Fruit fly (Drosophila melanogaster): ENCODE results near the gene ChAT.
A peak's percentile ranks its signal among the peaks of the same experiment; 100 is the strongest.

The ChAT gene

DNA sequence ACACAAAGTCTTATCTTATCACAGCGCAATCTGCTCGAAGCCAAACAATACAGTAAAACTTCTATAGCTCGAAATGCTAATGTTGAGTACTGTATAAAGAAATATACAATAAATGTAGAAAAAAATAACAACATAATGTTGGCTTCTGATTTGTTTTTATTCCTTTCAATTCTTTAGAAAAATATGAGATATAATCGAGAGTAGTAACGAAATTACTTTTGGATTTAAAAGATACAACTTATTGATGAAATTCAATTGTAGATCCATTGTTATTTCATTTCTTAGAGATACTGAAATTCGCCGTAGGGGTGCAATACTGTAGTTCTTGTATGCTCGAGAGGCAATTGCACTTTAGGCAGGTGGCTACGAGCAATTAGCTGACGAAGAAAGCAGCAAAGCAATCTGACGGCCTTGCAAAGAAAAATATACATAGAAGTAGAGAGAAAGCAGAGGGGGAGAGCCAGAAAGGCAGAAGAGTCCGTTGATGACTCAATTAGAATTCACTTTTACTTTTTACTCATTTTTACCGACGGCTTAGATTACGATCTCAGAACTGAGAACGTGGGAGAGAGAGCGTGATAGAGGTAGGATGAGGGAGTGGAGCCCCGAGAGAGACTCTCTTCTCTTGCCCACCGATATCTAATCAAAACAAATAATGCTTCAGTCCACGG is 34.7 kb upstream of the ChAT start (continued):
- peak; percentile 1 for TF ChIP-seq fd59A (GFP tag; optimal IDR thresholded peaks at IDR 0.05)
- TF ChIP-seq CG11294 (GFP tag; IDR thresholded peaks at IDR 0.05): peak; percentile 11; the same call in 1 of the 2 replicates
- peak; percentile 26 for TF ChIP-seq Blimp-1 (GFP tag; optimal IDR thresholded peaks at IDR 0.05)
- peak; percentile 40 for TF ChIP-seq dac (GFP tag; optimal IDR thresholded peaks at IDR 0.05)
- no peak for TF ChIP-seq CG32006 (GFP tag; optimal IDR thresholded peaks at IDR 0.05)
- TF ChIP-seq fkh (GFP tag; optimal IDR thresholded peaks at IDR 0.05): peak; percentile 25
- no peak for TF ChIP-seq Sox15 (GFP tag; optimal IDR thresholded peaks at IDR 0.05)
- TF ChIP-seq CG9139 (GFP tag; optimal IDR thresholded peaks at IDR 0.05): no peak
- no peak for TF ChIP-seq CG6808 (GFP tag; optimal IDR thresholded peaks at IDR 0.05)
- no peak for TF ChIP-seq fd85E (GFP tag; optimal IDR thresholded peaks at IDR 0.05)
- TF ChIP-seq OdsH (GFP tag; optimal IDR thresholded peaks at IDR 0.05): peak; percentile 46
- no peak for TF ChIP-seq CG34406 (GFP tag; optimal IDR thresholded peaks at IDR 0.05)
- no peak for TF ChIP-seq Met (GFP tag; optimal IDR thresholded peaks at IDR 0.05)

DNA sequence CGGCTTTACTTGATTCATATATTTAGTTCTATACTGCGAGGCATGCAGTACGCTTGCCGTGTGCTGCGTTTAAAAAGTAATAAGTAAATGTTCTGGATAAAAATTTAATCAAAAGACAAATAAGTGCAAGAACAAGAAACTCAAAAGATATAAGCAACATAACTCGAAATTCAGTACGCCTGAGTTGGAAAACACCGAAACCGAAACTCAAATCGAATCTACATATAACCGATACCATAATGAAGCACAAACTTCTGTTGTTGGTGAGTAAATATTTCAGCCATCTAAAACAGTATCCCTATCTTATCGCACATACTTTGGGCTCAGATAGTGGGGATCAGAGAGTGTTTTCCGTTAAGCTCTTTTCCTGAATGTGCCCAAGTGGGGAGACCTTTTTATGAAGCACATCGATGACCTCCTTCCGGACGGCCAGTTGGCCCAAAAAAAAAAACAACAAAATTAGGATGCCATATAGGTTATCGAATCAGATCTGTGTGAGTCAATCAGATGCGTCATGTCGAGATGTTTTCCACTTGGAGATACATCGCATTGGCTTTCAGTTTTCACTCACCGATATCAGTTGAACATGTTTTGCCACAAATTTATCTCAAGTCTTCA is 34.1 kb upstream of the ChAT start, which contains the start of gene CG31230:
Gene CG31230 (plus strand): TSS at position 568 of the 618 bp plus-strand sequence.
- peak; percentile 46 for TF ChIP-seq svp (GFP tag)
- no peak for TF ChIP-seq cyc (GFP tag; optimal IDR thresholded peaks at IDR 0.05)
- no peak for TF ChIP-seq net (GFP tag; optimal IDR thresholded peaks at IDR 0.05)
- TF ChIP-seq fkh (GFP tag; optimal IDR thresholded peaks at IDR 0.05): peak; percentile 78

DNA sequence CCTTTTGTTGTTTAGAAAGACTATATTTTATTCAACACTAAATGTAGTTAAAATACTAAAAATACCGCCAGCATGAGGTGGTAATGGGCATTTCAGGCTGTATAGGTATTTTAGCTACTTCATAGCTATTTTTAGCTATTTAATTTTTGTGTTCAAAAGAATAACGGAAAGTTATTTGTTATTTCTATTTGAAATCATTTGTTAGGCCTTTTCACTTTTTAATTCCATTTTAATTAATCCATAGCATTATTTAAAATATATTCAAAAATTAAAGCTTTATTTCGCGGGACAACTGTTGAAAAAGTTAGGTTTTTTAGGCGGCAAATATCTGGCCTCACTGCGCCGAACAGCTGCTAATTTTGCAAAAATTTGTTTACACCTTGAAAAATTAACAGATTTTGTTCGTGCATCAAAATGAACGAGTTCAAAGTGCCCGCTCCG is 27.8 kb upstream of the ChAT start, which contains the start of the genes dind and CG7706:
Gene dind (minus strand): TSS at position 40 of the 441 bp plus-strand sequence.
Gene CG7706 (plus strand): TSS at position 319 of the 441 bp plus-strand sequence.
- no peak for TF ChIP-seq spab (GFP tag; optimal IDR thresholded peaks at IDR 0.05)
- TF ChIP-seq Met (GFP tag; optimal IDR thresholded peaks at IDR 0.05): no peak
- no peak for TF ChIP-seq CG10631 (GFP tag; optimal IDR thresholded peaks at IDR 0.05)
- TF ChIP-seq ss (GFP tag; optimal IDR thresholded peaks at IDR 0.05): no peak
- no peak for TF ChIP-seq Sox102F (GFP tag; optimal IDR thresholded peaks at IDR 0.05)
- TF ChIP-seq CG31627 (GFP tag; optimal IDR thresholded peaks at IDR 0.05): peak; percentile 8
- no peak for TF ChIP-seq fd85E (GFP tag; optimal IDR thresholded peaks at IDR 0.05)
- TF ChIP-seq CG11762 (GFP tag; optimal IDR thresholded peaks at IDR 0.05; ENCODE audit: insufficient read depth): no peak
- TF ChIP-seq svp (GFP tag): peak; percentile 81
- TF ChIP-seq Smox (GFP tag; optimal IDR thresholded peaks at IDR 0.05): no peak
- no peak for TF ChIP-seq CG3032 (tag; optimal IDR thresholded peaks at IDR 0.05)
- TF ChIP-seq CG6808 (GFP tag; optimal IDR thresholded peaks at IDR 0.05): no peak
- no peak for TF ChIP-seq pdm3 (GFP tag; optimal IDR thresholded peaks at IDR 0.05)
- TF ChIP-seq Blimp-1 (GFP tag; optimal IDR thresholded peaks at IDR 0.05): no peak
- TF ChIP-seq OdsH (GFP tag; optimal IDR thresholded peaks at IDR 0.05): no peak
- no peak for TF ChIP-seq CG11294 (GFP tag; IDR thresholded peaks at IDR 0.05)

DNA sequence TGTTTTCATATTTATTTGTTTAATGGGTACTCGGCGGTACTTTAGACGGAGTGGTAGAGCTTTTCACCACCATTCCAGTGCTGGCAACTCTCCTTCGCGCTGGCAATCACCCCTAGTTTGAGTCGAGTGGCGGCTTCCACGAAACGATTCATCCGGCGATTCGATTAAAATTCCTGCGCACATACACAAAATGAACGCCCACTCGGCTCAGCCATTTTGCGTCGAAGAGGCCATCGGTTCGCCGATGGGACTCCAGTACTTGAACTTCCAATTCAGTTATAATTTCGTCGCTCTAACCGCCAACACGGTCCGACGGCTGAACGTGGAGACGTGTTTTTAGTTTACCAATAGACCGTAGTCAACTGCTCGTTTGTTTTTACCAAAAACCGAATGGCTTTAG is 25.0 kb upstream of the ChAT start, which contains the start of the genes CG46318 and ChT:
Gene CG46318 (plus strand): TSS at position 273 of the 400 bp plus-strand sequence.
Gene ChT (plus strand): TSS at position 273 of the 400 bp plus-strand sequence.
- TF ChIP-seq Lpt (GFP tag; optimal IDR thresholded peaks at IDR 0.05): no peak
- no peak for TF ChIP-seq salr (GFP tag; optimal IDR thresholded peaks at IDR 0.05)
- TF ChIP-seq svp (GFP tag): no peak
- no peak for TF ChIP-seq CG11762 (GFP tag; optimal IDR thresholded peaks at IDR 0.05; ENCODE audit: insufficient read depth)
- TF ChIP-seq CG6792 (GFP tag; optimal IDR thresholded peaks at IDR 0.05): no peak
- no peak for TF ChIP-seq CG6163 (GFP tag; IDR thresholded peaks at IDR 0.05)
- no peak for TF ChIP-seq Sox14 (GFP tag; optimal IDR thresholded peaks at IDR 0.05)
- TF ChIP-seq Blimp-1 (GFP tag; optimal IDR thresholded peaks at IDR 0.05): no peak
- TF ChIP-seq fd85E (GFP tag; optimal IDR thresholded peaks at IDR 0.05): no peak
- TF ChIP-seq CG8632 (GFP tag; optimal IDR thresholded peaks at IDR 0.05): no peak
- TF ChIP-seq fd59A (GFP tag; optimal IDR thresholded peaks at IDR 0.05): no peak
- no peak for TF ChIP-seq Hr38 (GFP tag; optimal IDR thresholded peaks at IDR 0.05)
- no peak for TF ChIP-seq CG34406 (GFP tag; optimal IDR thresholded peaks at IDR 0.05)
- TF ChIP-seq Eip78C (GFP tag): no peak
